Fruit fly (Drosophila melanogaster) whole organism, embryonic: ENCODE results near the gene Dpm1.

ENCODE experiments used
- Aef1 ChIP-seq: fragments of 200-800 bp; sonication (Bioruptor generic); IDR thresholded peaks from 3 replicates; pipeline ENCODE4 v1.3.6; 2022; ENCODE audit warnings: missing biosample characterization, missing genetic modification characterization
- Atf-2 ChIP-seq: fragments of 200-800 bp; sonication (Bioruptor generic); optimal IDR thresholded peaks from 2 replicates; lab custom pipeline; 2016; ENCODE audit warnings: missing biosample characterization, missing genetic modification characterization
- Atf6 ChIP-seq: fragments of 200-800 bp; sonication (Bioruptor generic); IDR thresholded peaks from 2 replicates; pipeline ENCODE4 v1.3.6; 2022; ENCODE audit warnings: missing biosample characterization, missing genetic modification characterization
- CG10979 ChIP-seq: fragments of 200-800 bp; sonication (Bioruptor generic); optimal IDR thresholded peaks from 2 replicates; lab custom pipeline; 2018; ENCODE audit warnings: missing biosample characterization, mild to moderate bottlenecking, missing genetic modification characterization, moderate library complexity
- CG11695 ChIP-seq: fragments of 200-800 bp; sonication (Bioruptor generic); IDR thresholded peaks from 3 replicates; pipeline ENCODE4 v1.3.6; 2022; ENCODE audit warnings: missing biosample characterization, missing genetic modification characterization
- CG12155 ChIP-seq: fragments of 200-800 bp; sonication (Bioruptor generic); optimal IDR thresholded peaks from 3 replicates; lab custom pipeline; 2016; ENCODE audit warnings: missing biosample characterization, missing genetic modification characterization
- CG12659 ChIP-seq: fragments of 200-800 bp; sonication (Bioruptor generic); optimal IDR thresholded peaks from 3 replicates; lab custom pipeline; 2017; ENCODE audit warnings: mild to moderate bottlenecking, missing biosample characterization, missing genetic modification reagents, missing genetic modification characterization
- CG14441 ChIP-seq: fragments of 200-800 bp; sonication (Bioruptor generic); IDR thresholded peaks from 2 replicates; pipeline ENCODE4 v1.3.6; 2022; ENCODE audit warnings: missing biosample characterization, missing genetic modification characterization
- CG15073 ChIP-seq: fragments of 200-800 bp; sonication (Bioruptor generic); optimal IDR thresholded peaks from 2 replicates; lab custom pipeline; 2016; ENCODE audit warnings: missing biosample characterization, missing genetic modification characterization
- CG15601 ChIP-seq: fragments of 200-800 bp; sonication (Bioruptor generic); optimal IDR thresholded peaks from 3 replicates; lab custom pipeline; 2019; ENCODE audit warnings: missing biosample characterization, mild to moderate bottlenecking, missing genetic modification characterization, moderate library complexity
- CG1602 ChIP-seq: fragments of 200-800 bp; sonication (Bioruptor generic); optimal IDR thresholded peaks from 3 replicates; lab custom pipeline; 2016; ENCODE audit warnings: missing biosample characterization, missing genetic modification characterization
- CG16779 ChIP-seq: fragments of 200-800 bp; sonication (Bioruptor generic); IDR thresholded peaks from 2 replicates; pipeline ENCODE4 v1.3.6; 2022; ENCODE audit warnings: missing biosample characterization, missing genetic modification characterization
- CG2116 ChIP-seq: fragments of 200-800 bp; sonication (Bioruptor generic); optimal IDR thresholded peaks from 3 replicates; lab custom pipeline; 2018; ENCODE audit warnings: missing biosample characterization, mild to moderate bottlenecking, missing genetic modification characterization
- CG2120 ChIP-seq: fragments of 200-800 bp; sonication (Bioruptor generic); optimal IDR thresholded peaks from 3 replicates; lab custom pipeline; 2016; ENCODE audit warnings: missing biosample characterization, missing genetic modification characterization
- CG30403 ChIP-seq: fragments of 200-800 bp; sonication (Bioruptor generic); optimal IDR thresholded peaks from 3 replicates; lab custom pipeline; 2016; ENCODE audit warnings: missing biosample characterization, missing genetic modification characterization
- CG30431 ChIP-seq: fragments of 200-800 bp; sonication (Bioruptor generic); optimal IDR thresholded peaks from 2 replicates; lab custom pipeline; 2017; ENCODE audit warnings: missing biosample characterization, missing genetic modification characterization
- CG4424 ChIP-seq: fragments of 200-800 bp; sonication (Bioruptor generic); optimal IDR thresholded peaks from 3 replicates; lab custom pipeline; 2016; ENCODE audit warnings: missing biosample characterization, missing genetic modification characterization
- CG6813 ChIP-seq: fragments of 200-800 bp; sonication (Bioruptor generic); optimal IDR thresholded peaks from 2 replicates; lab custom pipeline; 2017; ENCODE audit warnings: missing biosample characterization, missing genetic modification characterization, mild to moderate bottlenecking, moderate library complexity, missing genetic modification reagents
- CG8388 ChIP-seq: fragments of 200-800 bp; sonication (Bioruptor generic); optimal IDR thresholded peaks from 2 replicates; lab custom pipeline; 2019; ENCODE audit warnings: missing biosample characterization, mild to moderate bottlenecking, missing genetic modification characterization, moderate library complexity
- D19B ChIP-seq: fragments of 200-800 bp; sonication (Bioruptor generic); optimal IDR thresholded peaks from 2 replicates; lab custom pipeline; 2017; ENCODE audit warnings: missing biosample characterization, mild to moderate bottlenecking, missing genetic modification characterization
- Dfd ChIP-seq, 2 experiments: fragments of >200 bp; optimal IDR thresholded peaks; 2 replicates each; lab custom pipeline; 2017; ENCODE audit warnings: missing biosample characterization in 2 of 2, missing genetic modification characterization in 2 of 2
- E2f2 ChIP-seq: fragments of 200-800 bp; sonication (Bioruptor generic); IDR thresholded peaks from 2 replicates; pipeline ENCODE4 v1.3.6; 2022; ENCODE audit warnings: missing biosample characterization, missing genetic modification characterization
- Ets97D ChIP-seq: fragments of 200-800 bp; sonication (Bioruptor generic); optimal IDR thresholded peaks from 3 replicates; lab custom pipeline; 2016; ENCODE audit warnings: missing biosample characterization, missing genetic modification characterization
- Fer1 ChIP-seq: fragments of 200-800 bp; sonication (Bioruptor generic); optimal IDR thresholded peaks from 2 replicates; lab custom pipeline; 2017; ENCODE audit warnings: missing biosample characterization, mild to moderate bottlenecking, missing genetic modification characterization
- HLH4C ChIP-seq: fragments of 200-800 bp; sonication (Bioruptor generic); IDR thresholded peaks from 3 replicates; pipeline ENCODE4 v1.3.6; 2022; ENCODE audit warnings: missing biosample characterization, missing genetic modification characterization; ENCODE audit not compliant: partially characterized antibody
- HLH54F ChIP-seq: fragments of 200-800 bp; sonication (Bioruptor generic); optimal IDR thresholded peaks from 3 replicates; lab custom pipeline; 2016; ENCODE audit warnings: missing biosample characterization, missing genetic modification characterization
- MBD-R2 ChIP-seq: fragments of 200-800 bp; sonication (Bioruptor generic); IDR thresholded peaks from 2 replicates; pipeline ENCODE4 v1.3.6; 2022; ENCODE audit warnings: missing biosample characterization, missing genetic modification characterization
- Med ChIP-seq: fragments of 200-800 bp; sonication (Bioruptor generic); peaks from one replicate; lab custom pipeline; 2016; ENCODE audit warnings: missing biosample characterization, missing genetic modification characterization, mild to moderate bottlenecking, inconsistent platforms, moderate library complexity
- Nf-YB ChIP-seq: fragments of 200-800 bp; sonication (Bioruptor generic); optimal IDR thresholded peaks from 3 replicates; lab custom pipeline; 2019; ENCODE audit warnings: missing biosample characterization, mild to moderate bottlenecking, missing genetic modification characterization, moderate library complexity
- Nf-YC ChIP-seq: fragments of 200-800 bp; optimal IDR thresholded peaks from 3 replicates; lab custom pipeline; 2019; ENCODE audit warnings: missing biosample characterization, mild to moderate bottlenecking, missing genetic modification characterization, moderate library complexity
- Sry-δ ChIP-seq: fragments of 200-800 bp; sonication (Bioruptor generic); optimal IDR thresholded peaks from 2 replicates; lab custom pipeline; 2016; ENCODE audit warnings: missing biosample characterization, missing genetic modification characterization
- Xbp1 ChIP-seq: fragments of 200-800 bp; sonication (Bioruptor generic); optimal IDR thresholded peaks from 3 replicates; lab custom pipeline; 2016; ENCODE audit warnings: missing biosample characterization, mild to moderate bottlenecking, missing genetic modification characterization
- ap ChIP-seq: fragments of 200-800 bp; sonication (Bioruptor generic); IDR thresholded peaks from 2 replicates; pipeline ENCODE4 v1.3.6; 2022; ENCODE audit warnings: missing biosample characterization, missing genetic modification characterization
- ase ChIP-seq: fragments of 200-800 bp; sonication (Bioruptor generic); IDR thresholded peaks from 3 replicates; pipeline ENCODE4 v1.3.6; 2022; ENCODE audit warnings: missing biosample characterization, missing genetic modification characterization
- az2 ChIP-seq: fragments of 200-800 bp; sonication (Bioruptor generic); optimal IDR thresholded peaks from 3 replicates; lab custom pipeline; 2016; ENCODE audit warnings: missing biosample characterization, missing genetic modification characterization
- bcd ChIP-seq: fragments of 200-800 bp; sonication (Bioruptor generic); optimal IDR thresholded peaks from 2 replicates; lab custom pipeline; 2017; ENCODE audit warnings: missing biosample characterization, mild to moderate bottlenecking, missing genetic modification characterization
- fd3F ChIP-seq: fragments of 200-800 bp; sonication (Bioruptor generic); optimal IDR thresholded peaks from 2 replicates; lab custom pipeline; 2018; ENCODE audit warnings: missing biosample characterization, mild to moderate bottlenecking, missing genetic modification characterization, moderate library complexity
- grn ChIP-seq: fragments of 200-800 bp; sonication (Bioruptor generic); optimal IDR thresholded peaks from 3 replicates; lab custom pipeline; 2017; ENCODE audit warnings: missing biosample characterization, missing genetic modification characterization
- gsb ChIP-seq: fragments of 200-800 bp; sonication (Bioruptor generic); IDR thresholded peaks from 2 replicates; pipeline ENCODE4 v1.3.6; 2022; ENCODE audit warnings: missing biosample characterization, missing genetic modification characterization
- jumu ChIP-seq: fragments of 200-800 bp; sonication (Bioruptor generic); optimal IDR thresholded peaks from 3 replicates; lab custom pipeline; 2016; ENCODE audit warnings: missing biosample characterization, missing genetic modification characterization
- kah ChIP-seq: fragments of 200-800 bp; sonication (Bioruptor generic); optimal IDR thresholded peaks from 2 replicates; lab custom pipeline; 2018; ENCODE audit warnings: missing biosample characterization, mild to moderate bottlenecking, missing genetic modification characterization
- kay ChIP-seq: fragments of 200-800 bp; sonication (Bioruptor generic); optimal IDR thresholded peaks from 2 replicates; lab custom pipeline; 2016; ENCODE audit warnings: missing biosample characterization, missing genetic modification characterization
- lola ChIP-seq, 3 experiments: fragments of >200 bp in 2 of 3; fragments of 200-800 bp in 1 of 3; sonication (Bioruptor generic) in 1 of 3; optimal IDR thresholded peaks; 2 replicates each; lab custom pipeline; 2017 to 2019; ENCODE audit warnings: missing biosample characterization in 3 of 3, missing genetic modification characterization in 3 of 3, mild to moderate bottlenecking in 1 of 3, moderate library complexity in 1 of 3
- mam ChIP-seq: fragments of 200-800 bp; sonication (Bioruptor generic); optimal IDR thresholded peaks from 3 replicates; lab custom pipeline; 2016; ENCODE audit warnings: missing biosample characterization, missing genetic modification characterization
- nau ChIP-seq: fragments of 200-800 bp; sonication (Bioruptor generic); optimal IDR thresholded peaks from 3 replicates; lab custom pipeline; 2017; ENCODE audit warnings: missing biosample characterization, mild to moderate bottlenecking, missing genetic modification characterization, missing genetic modification reagents
- odd ChIP-seq: fragments of 200-800 bp; sonication (Bioruptor generic); optimal IDR thresholded peaks from 2 replicates; lab custom pipeline; 2017; ENCODE audit warnings: missing biosample characterization, mild to moderate bottlenecking, missing genetic modification characterization
- scrt ChIP-seq: fragments of 200-800 bp; sonication (Bioruptor generic); optimal IDR thresholded peaks from 2 replicates; lab custom pipeline; 2018; ENCODE audit warnings: missing biosample characterization, mild to moderate bottlenecking, missing genetic modification characterization, moderate library complexity
- sisA ChIP-seq: fragments of 200-800 bp; sonication (Bioruptor generic); IDR thresholded peaks from 2 replicates; pipeline ENCODE4 v1.3.6; 2022; ENCODE audit warnings: missing biosample characterization, missing genetic modification characterization
- tna ChIP-seq: fragments of 200-800 bp; sonication (Bioruptor generic); IDR thresholded peaks from 2 replicates; pipeline ENCODE4 v1.3.6; 2022; ENCODE audit warnings: missing biosample characterization, missing genetic modification characterization; ENCODE audit not compliant: partially characterized antibody
- yki ChIP-seq: fragments of >200 bp; optimal IDR thresholded peaks from 3 replicates; lab custom pipeline; 2018
- zen2 ChIP-seq: fragments of 200-800 bp; sonication (Bioruptor generic); IDR thresholded peaks from 3 replicates; pipeline ENCODE4 v1.3.6; 2022; ENCODE audit warnings: missing biosample characterization, missing genetic modification characterization; ENCODE audit not compliant: partially characterized antibody

The Dpm1 gene

DNA sequence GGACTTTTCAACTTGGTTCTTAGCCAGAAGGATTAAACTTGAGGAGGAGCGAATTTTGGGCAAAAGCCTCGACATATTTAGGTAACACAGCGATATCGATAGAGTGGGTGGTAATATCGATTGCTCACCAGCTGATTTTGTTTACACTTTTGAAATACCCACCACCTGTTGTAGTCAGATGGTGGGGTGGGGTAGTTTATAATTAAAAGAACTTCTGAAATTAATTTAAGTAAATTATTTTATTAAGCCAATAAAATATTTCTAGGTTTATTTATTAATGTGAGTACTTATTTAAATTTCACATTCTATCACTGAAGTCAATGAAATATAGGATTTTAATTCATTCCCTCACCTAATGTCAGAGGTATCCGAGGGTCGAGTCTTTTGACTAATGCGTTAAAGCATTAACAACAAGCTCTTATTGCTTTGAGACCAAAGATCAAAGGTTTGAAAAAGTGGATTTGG, 36.1 kb downstream of the Dpm1 start, which contains the start of the genes CG10194 and CG18094 (continued):
- no peak for TF ChIP-seq ap (GFP tag; lab: Robert Waterston, UW)
- TF ChIP-seq CG14441, result peak; percentile 30; the same call in 1 of the 2 replicates
- peak; percentile 35 for TF ChIP-seq CG12659 (GFP tag; lab: Kevin White, UChicago)
- no peak for TF ChIP-seq Dfd (GFP tag; optimal IDR thresholded peaks at IDR 0.05; lab: Kevin White, UChicago)
- TF ChIP-seq az2 (GFP tag; lab: Kevin White, UChicago), result peak; percentile 56
- TF ChIP-seq zen2, result peak; percentile 72
- no peak for TF ChIP-seq nau (GFP tag; lab: Kevin White, UChicago)
- no peak for TF ChIP-seq yki (lab: Kevin White, UChicago)
- TF ChIP-seq Fer1 (GFP tag; lab: Kevin White, UChicago), result peak; percentile 66
- peak; percentile 53 for TF ChIP-seq CG30403
- no peak for TF ChIP-seq fd3F (GFP tag; lab: Kevin White, UChicago)
- TF ChIP-seq D19B (GFP tag; lab: Kevin White, UChicago), result peak; percentile 99
- TF ChIP-seq kah, result peak; percentile 100
- no peak for TF ChIP-seq CG30431 (GFP tag; lab: Kevin White, UChicago)
- peak; percentile 57 for TF ChIP-seq CG12155 (GFP tag; lab: Kevin White, UChicago)
- TF ChIP-seq Med, result peak; percentile 71
- peak; percentile 34 for TF ChIP-seq CG8388 (GFP tag; lab: Kevin White, UChicago)
- no peak for TF ChIP-seq ase (GFP tag; lab: Robert Waterston, UW)
- no peak for TF ChIP-seq lola (GFP tag; optimal IDR thresholded peaks at IDR 0.05; lab: Kevin White, UChicago)
- TF ChIP-seq Sry-δ (GFP tag; lab: Kevin White, UChicago), result peak; percentile 62
- TF ChIP-seq CG4424 (GFP tag; lab: Kevin White, UChicago), result peak; percentile 16
- TF ChIP-seq Atf-2, result no peak
- TF ChIP-seq CG6813 (GFP tag; lab: Kevin White, UChicago), result no peak
- peak; percentile 66 for TF ChIP-seq HLH4C (GFP tag; lab: Robert Waterston, UW)
- TF ChIP-seq CG10979, result peak; percentile 32
- TF ChIP-seq E2f2 (GFP tag; lab: Robert Waterston, UW), result peak; percentile 28; the same call in 1 of the 2 replicates
- TF ChIP-seq tna, result 0 out of 2 replicates have a peak, but pooled peaks have one; percentile 26
- no peak for TF ChIP-seq Nf-YB (GFP tag; lab: Kevin White, UChicago)
- TF ChIP-seq bcd (GFP tag; lab: Kevin White, UChicago), result no peak
- TF ChIP-seq Ets97D, result peak; percentile 1
- no peak for TF ChIP-seq Nf-YC
- TF ChIP-seq jumu (GFP tag; lab: Kevin White, UChicago), result no peak
- peak; percentile 51 for TF ChIP-seq CG2116 (GFP tag; lab: Kevin White, UChicago)
- 0 out of 2 replicates have a peak, but pooled peaks have one; percentile 33 for TF ChIP-seq Atf6 (GFP tag; lab: Robert Waterston, UW)
- TF ChIP-seq HLH54F, result no peak
- TF ChIP-seq CG11695 (GFP tag; lab: Robert Waterston, UW), result 0 out of 3 replicates have a peak, but pooled peaks have one; percentile 32
- peak; percentile 91 for TF ChIP-seq MBD-R2 (GFP tag; lab: Robert Waterston, UW)
- peak; percentile 65 for TF ChIP-seq CG2120 (GFP tag; lab: Kevin White, UChicago)
- 0 out of 3 replicates have a peak, but pooled peaks have one; percentile 31 for TF ChIP-seq Aef1 (GFP tag; lab: Robert Waterston, UW)
- TF ChIP-seq CG15073 (GFP tag; lab: Kevin White, UChicago), result no peak
- peak; percentile 52 for TF ChIP-seq Xbp1 (GFP tag; lab: Kevin White, UChicago)
- TF ChIP-seq odd, result no peak
- TF ChIP-seq CG1602 (GFP tag; lab: Kevin White, UChicago), result peak; percentile 39
- TF ChIP-seq kay (GFP tag; lab: Kevin White, UChicago), result peak; percentile 2
- TF ChIP-seq CG15601 (tag; lab: Kevin White, UChicago), result peak; percentile 3
- TF ChIP-seq grn (GFP tag; lab: Kevin White, UChicago), result no peak
- TF ChIP-seq mam (GFP tag; lab: Kevin White, UChicago), result peak; percentile 19
- TF ChIP-seq gsb (GFP tag; lab: Robert Waterston, UW), result no peak
- TF ChIP-seq sisA (GFP tag; lab: Robert Waterston, UW), result no peak
- peak; percentile 92 for TF ChIP-seq scrt (GFP tag; lab: Kevin White, UChicago)
- no peak for TF ChIP-seq CG16779 (GFP tag; lab: Robert Waterston, UW)
